Fruit fly (Drosophila melanogaster) Kc167 (cell line): ENCODE data around the gene eIF5B.

Source experiments
- Myc ChIP-seq: fragments of >200 bp; optimal IDR thresholded peaks from 2 replicates; lab custom pipeline; 2017; ENCODE audit warnings: missing external identifiers
- Sin3A ChIP-seq: fragments of >200 bp; optimal IDR thresholded peaks from 2 replicates; lab custom pipeline; 2018; ENCODE audit warnings: missing external identifiers
- psq ChIP-seq: fragments of >200 bp; optimal IDR thresholded peaks from 2 replicates; lab custom pipeline; 2017; ENCODE audit warnings: missing external identifiers
- ttk ChIP-seq: sonication (Bioruptor generic); optimal IDR thresholded peaks from 2 replicates; lab custom pipeline; 2017; ENCODE audit warnings: missing external identifiers

DNA sequence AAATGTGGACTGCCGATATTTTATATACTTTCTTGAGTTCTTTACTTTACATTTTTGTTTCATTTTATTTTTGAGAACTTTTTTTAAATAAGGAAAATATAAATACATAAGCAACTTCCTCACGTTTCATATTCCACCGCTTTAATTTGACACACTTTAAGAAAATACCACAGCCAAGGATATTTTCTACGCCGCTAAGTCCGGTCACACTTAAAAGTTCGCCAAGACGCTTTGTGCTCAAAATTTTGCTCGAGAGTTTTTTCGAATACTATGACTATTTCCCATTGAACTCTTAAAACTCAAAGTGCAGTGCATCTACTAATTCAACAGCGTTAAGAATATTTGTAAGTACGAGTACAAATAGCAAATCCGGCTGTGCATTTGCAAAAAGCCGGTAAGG, 342 bp upstream of the eIF5B start, which contains the start of the genes CG46463 and armi:
- no peak for TF ChIP-seq psq
- no peak for TF ChIP-seq Sin3A (lab: Kevin White, UChicago)
- TF ChIP-seq Myc (lab: Kevin White, UChicago) = no peak
- TF ChIP-seq ttk (lab: Kevin White, UChicago) = no peak
